Worm (Caenorhabditis elegans): ENCODE results near the gene sul-2.

The sul-2 gene

ce11 chrV:8178279-8178678 is 20.7 kb downstream of the sul-2 start:
- no peak for TF ChIP-seq ceh-31 (tag; optimal IDR thresholded peaks at IDR 0.05)
- TF ChIP-seq hlh-13 (GFP tag; optimal IDR thresholded peaks at IDR 0.05) = no peak
- TF ChIP-seq ceh-19 (GFP tag; optimal IDR thresholded peaks at IDR 0.05) = no peak
- TF ChIP-seq elt-4 (tag; optimal IDR thresholded peaks at IDR 0.05) = no peak
- TF ChIP-seq sox-2 (GFP tag; IDR thresholded peaks at IDR 0.05) = no peak
- no peak for TF ChIP-seq ceh-34 (tag; optimal IDR thresholded peaks at IDR 0.05)
- no peak for TF ChIP-seq ceh-2 (tag; optimal IDR thresholded peaks at IDR 0.05)
- no peak for TF ChIP-seq mec-3 (tag; optimal IDR thresholded peaks at IDR 0.05; ENCODE audit: borderline replicate concordance)
- TF ChIP-seq pag-3 (tag; optimal IDR thresholded peaks at IDR 0.05; ENCODE audit: borderline replicate concordance) = no peak

ce11 chrV:8178914-8179542 is 21.5 kb downstream of the sul-2 start, which contains the start of gene srp-7:
Gene srp-7 (plus strand): TSS chrV:8179126.
- TF ChIP-seq ceh-14 (tag; optimal IDR thresholded peaks at IDR 0.05) (no peak), ama-1 (optimal IDR thresholded peaks at IDR 0.05) (no peak), unc-3 (GFP tag; conservative IDR thresholded peaks at IDR 0.05) (no peak), unc-3 (tag; optimal IDR thresholded peaks at IDR 0.05) (no peak), odd-2 (tag; optimal IDR thresholded peaks at IDR 0.05) (no peak), eyg-1 (tag; optimal IDR thresholded peaks at IDR 0.05) (no peak), hlh-6 (tag; optimal IDR thresholded peaks at IDR 0.05) (no peak), hlh-30 (tag; optimal IDR thresholded peaks at IDR 0.05; ENCODE audit: insufficient read depth) (no peak), fkh-6 (tag; optimal IDR thresholded peaks at IDR 0.05) (no peak), pha-4 (tag; optimal IDR thresholded peaks at IDR 0.05) (no peak), unc-86 (tag; optimal IDR thresholded peaks at IDR 0.05) (no peak)

- no peak for TF ChIP-seq ceh-6 (GFP tag; optimal IDR thresholded peaks at IDR 0.05)
- no peak for TF ChIP-seq F13H6.1 (tag; optimal IDR thresholded peaks at IDR 0.05)
- TF ChIP-seq ama-1 (optimal IDR thresholded peaks at IDR 0.05) = no peak
- no peak for TF ChIP-seq ceh-9 (tag; optimal IDR thresholded peaks at IDR 0.05)
- no peak for TF ChIP-seq Y22D7AL.16 (tag; optimal IDR thresholded peaks at IDR 0.05)
- TF ChIP-seq hlh-30 (tag; optimal IDR thresholded peaks at IDR 0.05; ENCODE audit: insufficient read depth) = no peak
- no peak for TF ChIP-seq tbx-2 (tag; optimal IDR thresholded peaks at IDR 0.05)
- no peak for TF ChIP-seq sox-2 (GFP tag; IDR thresholded peaks at IDR 0.05)
- no peak for TF ChIP-seq eyg-1 (tag; optimal IDR thresholded peaks at IDR 0.05)
- no peak for TF ChIP-seq zip-5 (tag; optimal IDR thresholded peaks at IDR 0.05)
- TF ChIP-seq odd-2 (tag; optimal IDR thresholded peaks at IDR 0.05) = no peak
Observed at ce11 chrV:8183384-8183783, 25.8 kb downstream of the sul-2 start, which contains the start of gene srp-8. Gene srp-8 (plus strand): TSS chrV:8183684.

- no peak for TF ChIP-seq odd-2 (tag; optimal IDR thresholded peaks at IDR 0.05)
- no peak for TF ChIP-seq gmeb-2 (tag; optimal IDR thresholded peaks at IDR 0.05)
- TF ChIP-seq elt-2 (tag; optimal IDR thresholded peaks at IDR 0.05) = no peak
- no peak for TF ChIP-seq fax-1 (tag; optimal IDR thresholded peaks at IDR 0.05)
Observed at ce11 chrV:8185737-8186136, 28.2 kb downstream of the sul-2 start, which contains the start of gene F20D6.2. Gene F20D6.2 (plus strand): TSS chrV:8186037.

- TF ChIP-seq C38D4.7 (GFP tag; optimal IDR thresholded peaks at IDR 0.05) = no peak
- TF ChIP-seq rnt-1 (tag; optimal IDR thresholded peaks at IDR 0.05) = no peak
- TF ChIP-seq ceh-45 (GFP tag; IDR thresholded peaks at IDR 0.05) = no peak
- TF ChIP-seq ceh-34 (tag; optimal IDR thresholded peaks at IDR 0.05) = no peak
- no peak for TF ChIP-seq gmeb-2 (tag; optimal IDR thresholded peaks at IDR 0.05)
- no peak for TF ChIP-seq ceh-18 (tag; optimal IDR thresholded peaks at IDR 0.05)
- no peak for TF ChIP-seq zip-5 (tag; optimal IDR thresholded peaks at IDR 0.05)
- no peak for TF ChIP-seq lim-6 (tag; optimal IDR thresholded peaks at IDR 0.05)
- no peak for TF ChIP-seq Y22D7AL.16 (tag; optimal IDR thresholded peaks at IDR 0.05)
- TF ChIP-seq sox-2 (GFP tag; IDR thresholded peaks at IDR 0.05) = no peak
Observed at ce11 chrV:8188421-8188820, 30.9 kb downstream of the sul-2 start, which contains the start of gene F20D6.15. Gene F20D6.15 (minus strand): TSS chrV:8188467.
